Fruit fly (Drosophila melanogaster) whole organism, embryonic: ENCODE measurements around the gene CG1703.

ENCODE experiments used
- Awh ChIP-seq: fragments of 200-800 bp; sonication (Bioruptor generic); IDR thresholded peaks from 2 replicates; pipeline ENCODE4, ENCODE4 v1.3.6; 2022; ENCODE audit warnings: missing biosample characterization, missing genetic modification characterization
- CG1024 ChIP-seq: fragments of 200-800 bp; sonication (Bioruptor generic); IDR thresholded peaks from 2 replicates; pipeline ENCODE4 v1.3.6; 2022; ENCODE audit warnings: missing biosample characterization, missing genetic modification characterization
- CG10431 ChIP-seq: fragments of 200-800 bp; sonication (Bioruptor generic); optimal IDR thresholded peaks from 3 replicates; lab custom pipeline; 2018; ENCODE audit warnings: missing biosample characterization, mild to moderate bottlenecking, missing genetic modification characterization
- CG12391 ChIP-seq: fragments of 200-800 bp; sonication (Bioruptor generic); optimal IDR thresholded peaks from 3 replicates; lab custom pipeline; 2018; ENCODE audit warnings: missing biosample characterization, mild to moderate bottlenecking, missing genetic modification characterization, moderate library complexity
- CG12744 ChIP-seq: fragments of 200-800 bp; sonication (Bioruptor generic); optimal IDR thresholded peaks from 2 replicates; lab custom pipeline; 2016; ENCODE audit warnings: missing biosample characterization, missing genetic modification characterization
- CG15011 ChIP-seq: fragments of 200-800 bp; sonication (Bioruptor generic); optimal IDR thresholded peaks from 3 replicates; lab custom pipeline; 2018; ENCODE audit warnings: missing biosample characterization, mild to moderate bottlenecking, missing genetic modification characterization
- CG17328 ChIP-seq: fragments of 200-800 bp; sonication (Bioruptor generic); IDR thresholded peaks from 2 replicates; pipeline ENCODE4 v1.3.6; 2022; ENCODE audit warnings: missing biosample characterization, missing genetic modification characterization
- CG18011 ChIP-seq: fragments of 200-800 bp; sonication (Bioruptor generic); optimal IDR thresholded peaks from 2 replicates; lab custom pipeline; 2017; ENCODE audit warnings: missing biosample characterization, missing genetic modification characterization, mild to moderate bottlenecking, moderate library complexity, missing genotype
- CG2129 ChIP-seq: fragments of 200-800 bp; sonication (Bioruptor generic); IDR thresholded peaks from 2 replicates; pipeline ENCODE4 v1.3.6; 2022; ENCODE audit warnings: missing biosample characterization, missing genetic modification characterization; ENCODE audit not compliant: partially characterized antibody
- CG2199 ChIP-seq: fragments of 200-800 bp; sonication (Bioruptor generic); IDR thresholded peaks from 3 replicates; pipeline ENCODE4 v1.3.6; 2022; ENCODE audit warnings: missing biosample characterization, missing genetic modification characterization
- CG31441 ChIP-seq: fragments of 200-800 bp; sonication (Bioruptor generic); IDR thresholded peaks from 2 replicates; pipeline ENCODE4 v1.3.6; 2022; ENCODE audit warnings: missing biosample characterization, missing genetic modification characterization
- CG33557 ChIP-seq: fragments of 200-800 bp; sonication (Bioruptor generic); optimal IDR thresholded peaks from 2 replicates; lab custom pipeline; 2019; ENCODE audit warnings: missing biosample characterization, mild to moderate bottlenecking, missing genetic modification characterization, moderate library complexity
- CG34422 ChIP-seq: fragments of 200-800 bp; sonication (Bioruptor generic); IDR thresholded peaks from 3 replicates; pipeline ENCODE4 v1.3.6; 2022; ENCODE audit warnings: missing biosample characterization, missing genetic modification characterization
- CG3838 ChIP-seq: fragments of 200-800 bp; sonication (Bioruptor generic); optimal IDR thresholded peaks from 3 replicates; lab custom pipeline; 2016; ENCODE audit warnings: missing biosample characterization, missing genetic modification characterization
- CG4360 ChIP-seq: fragments of 200-800 bp; sonication (Bioruptor generic); IDR thresholded peaks from 2 replicates; pipeline ENCODE4 v1.3.6; 2022; ENCODE audit warnings: missing biosample characterization, missing genetic modification characterization
- CG43689 ChIP-seq: fragments of 200-800 bp; sonication (Bioruptor generic); IDR thresholded peaks from 2 replicates; pipeline ENCODE4 v1.3.6; 2022; ENCODE audit warnings: missing biosample characterization, missing genetic modification characterization
- CG6854 ChIP-seq: fragments of 200-800 bp; sonication (Bioruptor generic); optimal IDR thresholded peaks from 3 replicates; lab custom pipeline; 2017; ENCODE audit warnings: missing biosample characterization, mild to moderate bottlenecking, missing genetic modification characterization
- CG9876 ChIP-seq: fragments of 200-800 bp; sonication (Bioruptor generic); optimal IDR thresholded peaks from 2 replicates; lab custom pipeline; 2016; ENCODE audit warnings: missing biosample characterization, missing genetic modification characterization
- D19A ChIP-seq: fragments of 200-800 bp; optimal IDR thresholded peaks from 3 replicates; lab custom pipeline; 2019; ENCODE audit warnings: missing biosample characterization, mild to moderate bottlenecking, missing genetic modification characterization, moderate library complexity
- Dek ChIP-seq: fragments of 200-800 bp; sonication (Bioruptor generic); optimal IDR thresholded peaks from 3 replicates; lab custom pipeline; 2019; ENCODE audit warnings: missing biosample characterization, mild to moderate bottlenecking, missing genetic modification characterization, moderate library complexity
- Doc2 ChIP-seq: fragments of 200-800 bp; sonication (Bioruptor generic); IDR thresholded peaks from 2 replicates; pipeline ENCODE4 v1.3.6; 2022; ENCODE audit warnings: missing biosample characterization, missing genetic modification characterization
- Dp ChIP-seq: fragments of 200-800 bp; sonication (Bioruptor generic); optimal IDR thresholded peaks from 2 replicates; lab custom pipeline; 2018; ENCODE audit warnings: missing biosample characterization, mild to moderate bottlenecking, missing genetic modification characterization, moderate library complexity
- MESR4 ChIP-seq: fragments of 200-800 bp; sonication (Bioruptor generic); optimal IDR thresholded peaks from 2 replicates; lab custom pipeline; 2018; ENCODE audit warnings: missing biosample characterization, mild to moderate bottlenecking, missing genetic modification characterization, moderate library complexity
- Mad ChIP-seq: fragments of 200-800 bp; sonication (Bioruptor generic); optimal IDR thresholded peaks from 2 replicates; lab custom pipeline; 2016; ENCODE audit warnings: missing biosample characterization, missing genetic modification characterization
- Max ChIP-seq: fragments of 200-800 bp; sonication (Bioruptor generic); optimal IDR thresholded peaks from 2 replicates; lab custom pipeline; 2016; ENCODE audit warnings: missing biosample characterization, mild to moderate bottlenecking, missing genetic modification characterization
- Myb ChIP-seq: fragments of 200-800 bp; sonication (Bioruptor generic); optimal IDR thresholded peaks from 2 replicates; lab custom pipeline; 2016; ENCODE audit warnings: missing biosample characterization, missing genetic modification characterization
- Neu2 ChIP-seq: fragments of 200-800 bp; sonication (Bioruptor generic); optimal IDR thresholded peaks from 3 replicates; lab custom pipeline; 2016; ENCODE audit warnings: missing biosample characterization, missing genetic modification characterization, borderline replicate concordance
- Oaz ChIP-seq: fragments of 200-800 bp; sonication (Bioruptor generic); IDR thresholded peaks from 2 replicates; pipeline ENCODE4 v1.3.6; 2022; ENCODE audit warnings: missing biosample characterization, missing genetic modification characterization
- Opbp ChIP-seq: fragments of 200-800 bp; sonication (Bioruptor generic); IDR thresholded peaks from 3 replicates; pipeline ENCODE4 v1.3.6; 2022; ENCODE audit warnings: missing biosample characterization, missing genetic modification characterization; ENCODE audit not compliant: partially characterized antibody
- Ravus ChIP-seq: fragments of 200-800 bp; sonication (Bioruptor generic); IDR thresholded peaks from 2 replicates; pipeline ENCODE4 v1.3.6; 2022; ENCODE audit warnings: missing biosample characterization, missing genetic modification characterization
- Trl ChIP-seq, 3 experiments: fragments of >200 bp in 2 of 3; fragments of 200-800 bp in 1 of 3; sonication (Bioruptor generic) in 1 of 3; optimal IDR thresholded peaks; 2 replicates in 1 of 3; 3 replicates in 2 of 3; lab custom pipeline; 2016 to 2017; ENCODE audit warnings: missing biosample characterization in 1 of 3, missing genetic modification characterization in 1 of 3
- Usf ChIP-seq: fragments of 200-800 bp; sonication (Bioruptor generic); optimal IDR thresholded peaks from 2 replicates; lab custom pipeline; 2017; ENCODE audit warnings: missing genotype, missing biosample characterization, missing genetic modification characterization
- caup ChIP-seq: fragments of 200-800 bp; sonication (Bioruptor generic); optimal IDR thresholded peaks from 3 replicates; lab custom pipeline; 2017; ENCODE audit warnings: missing biosample characterization, mild to moderate bottlenecking, missing genetic modification characterization, moderate library complexity; ENCODE audit not compliant: severe bottlenecking
- chn ChIP-seq: fragments of 200-800 bp; sonication (Bioruptor generic); optimal IDR thresholded peaks from 2 replicates; lab custom pipeline; 2016; ENCODE audit warnings: missing biosample characterization, missing genetic modification characterization
- croc ChIP-seq: fragments of 200-800 bp; sonication (Bioruptor generic); conservative IDR thresholded peaks from 3 replicates; pipeline ENCODE4 v1.3.6; 2022; ENCODE audit warnings: missing biosample characterization, missing genetic modification characterization
- emc ChIP-seq: fragments of 200-800 bp; sonication (Bioruptor generic); optimal IDR thresholded peaks from 2 replicates; lab custom pipeline; 2016; ENCODE audit warnings: missing biosample characterization, missing genetic modification characterization
- gce ChIP-seq: fragments of 200-800 bp; sonication (Bioruptor generic); IDR thresholded peaks from 3 replicates; pipeline ENCODE4 v1.3.6; 2022; ENCODE audit warnings: missing biosample characterization, missing genetic modification characterization
- insv ChIP-seq, 2 experiments: fragments of 200-800 bp; sonication (Bioruptor generic); optimal IDR thresholded peaks; 3 replicates each; lab custom pipeline; 2016 to 2018; ENCODE audit warnings: missing biosample characterization in 2 of 2, missing genetic modification characterization in 2 of 2
- jumu ChIP-seq: fragments of 200-800 bp; sonication (Bioruptor generic); optimal IDR thresholded peaks from 3 replicates; lab custom pipeline; 2016; ENCODE audit warnings: missing biosample characterization, missing genetic modification characterization
- mirr ChIP-seq: fragments of 200-800 bp; sonication (Bioruptor generic); optimal IDR thresholded peaks from 3 replicates; lab custom pipeline; 2018; ENCODE audit warnings: missing biosample characterization, mild to moderate bottlenecking, missing genetic modification characterization
- odd ChIP-seq: fragments of 200-800 bp; sonication (Bioruptor generic); optimal IDR thresholded peaks from 2 replicates; lab custom pipeline; 2017; ENCODE audit warnings: missing biosample characterization, mild to moderate bottlenecking, missing genetic modification characterization
- salm ChIP-seq: fragments of 200-800 bp; sonication (Bioruptor generic); optimal IDR thresholded peaks from 2 replicates; lab custom pipeline; 2018; ENCODE audit warnings: missing biosample characterization, mild to moderate bottlenecking, missing genetic modification characterization
- sd ChIP-seq: fragments of 200-800 bp; sonication (Bioruptor generic); optimal IDR thresholded peaks from 3 replicates; lab custom pipeline; 2018; ENCODE audit warnings: missing biosample characterization, mild to moderate bottlenecking, missing genetic modification characterization, moderate library complexity
- sens-2 ChIP-seq: fragments of 200-800 bp; sonication (Bioruptor generic); IDR thresholded peaks from 2 replicates; pipeline ENCODE4 v1.3.6; 2022; ENCODE audit warnings: missing biosample characterization, missing genetic modification characterization
- sim ChIP-seq: fragments of 200-800 bp; sonication (Bioruptor generic); IDR thresholded peaks from 2 replicates; pipeline ENCODE4 v1.3.6; 2022; ENCODE audit warnings: missing biosample characterization, missing genetic modification characterization
- tgo ChIP-seq: fragments of 200-800 bp; sonication (Bioruptor generic); IDR thresholded peaks from 3 replicates; pipeline ENCODE4 v1.3.6; 2022; ENCODE audit warnings: missing biosample characterization, missing genetic modification characterization
- tin ChIP-seq: fragments of 200-800 bp; sonication (Bioruptor generic); optimal IDR thresholded peaks from 3 replicates; lab custom pipeline; 2016; ENCODE audit warnings: missing biosample characterization, missing genetic modification characterization
- tll ChIP-seq, 2 experiments: fragments of 200-800 bp in 1 of 2; fragments of >200 bp in 1 of 2; sonication (Bioruptor generic) in 1 of 2; optimal IDR thresholded peaks; 2 replicates each; lab custom pipeline; 2017 to 2019; ENCODE audit warnings: missing biosample characterization in 2 of 2, missing genetic modification characterization in 2 of 2, mild to moderate bottlenecking in 1 of 2, moderate library complexity in 1 of 2
- toy ChIP-seq: fragments of 200-800 bp; sonication (Bioruptor generic); IDR thresholded peaks from 2 replicates; pipeline ENCODE4 v1.3.6; 2022; ENCODE audit warnings: missing biosample characterization, missing genetic modification characterization
- ttk ChIP-seq: fragments of 200-800 bp; sonication (Bioruptor generic); IDR thresholded peaks from 2 replicates; pipeline ENCODE4 v2.1.2; 2022; ENCODE audit warnings: missing biosample characterization, missing genetic modification characterization
- tx ChIP-seq: fragments of 200-800 bp; sonication (Bioruptor generic); optimal IDR thresholded peaks from 2 replicates; lab custom pipeline; 2016; ENCODE audit warnings: missing biosample characterization, missing genetic modification characterization

Gene CG1703

DNA sequence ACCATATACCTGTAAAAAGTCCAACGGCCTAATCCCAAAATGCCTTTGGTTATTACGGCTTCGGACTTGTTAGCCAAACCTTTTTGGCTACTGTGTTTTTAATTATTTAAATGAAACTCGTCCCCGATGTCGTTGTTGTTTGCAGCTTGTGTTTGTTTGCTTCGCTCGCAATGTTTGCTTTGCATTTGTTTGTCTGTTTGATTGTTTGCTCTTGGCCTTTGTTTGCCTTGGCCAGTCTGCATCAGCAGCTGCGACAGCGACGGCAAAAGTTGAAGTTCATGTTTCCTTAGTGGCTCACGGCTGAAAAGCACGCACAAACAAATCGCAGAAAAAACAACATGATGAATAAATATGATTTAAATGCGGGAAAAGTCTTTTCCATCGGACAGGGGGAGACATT lies 48.7 kb downstream of the CG1703 start (continued):
- TF ChIP-seq sens-2 (GFP tag; lab: Robert Waterston, UW) (no peak), Neu2 (GFP tag; lab: Kevin White, UChicago) (no peak), Mad (no peak), Dp (GFP tag; lab: Kevin White, UChicago) (no peak), CG17328 (peak; percentile 23; the same call in 1 of the 2 replicates), insv (GFP tag; optimal IDR thresholded peaks at IDR 0.05; lab: Kevin White, UChicago) (no peak), CG43689 (GFP tag; lab: Robert Waterston, UW) (no peak), CG6854 (GFP tag; lab: Kevin White, UChicago) (no peak), CG12744 (no peak), odd (GFP tag; lab: Kevin White, UChicago) (peak; percentile 55), Opbp (GFP tag; lab: Robert Waterston, UW) (no peak), tx (no peak), gce (peak; percentile 72; the same call in 1 of the 3 replicates), CG1024 (GFP tag; lab: Robert Waterston, UW) (no peak), Dek (tag; lab: Kevin White, UChicago) (no peak), CG9876 (GFP tag; lab: Kevin White, UChicago) (no peak), emc (GFP tag; lab: Kevin White, UChicago) (no peak), CG33557 (GFP tag; lab: Kevin White, UChicago) (no peak), tgo (GFP tag; lab: Robert Waterston, UW) (no peak), salm (tag; lab: Kevin White, UChicago) (no peak), ttk (GFP tag; lab: Robert Waterston, UW) (no peak), CG12391 (peak; percentile 17), sim (GFP tag; lab: Robert Waterston, UW) (no peak), CG18011 (GFP tag; lab: Kevin White, UChicago) (no peak), tin (no peak), jumu (no peak), chn (no peak), Awh (GFP tag; lab: Robert Waterston, UW) (peak; percentile 67; the same call in 1 of the 2 replicates), CG4360 (GFP tag; lab: Robert Waterston, UW) (no peak), Ravus (GFP tag; lab: Robert Waterston, UW) (no peak), mirr (GFP tag; lab: Kevin White, UChicago) (no peak), sd (tag; lab: Kevin White, UChicago) (no peak), caup (GFP tag; lab: Kevin White, UChicago) (peak; percentile 11), toy (GFP tag; lab: Robert Waterston, UW) (no peak), CG2129 (GFP tag; lab: Robert Waterston, UW) (no peak), CG15011 (GFP tag; lab: Kevin White, UChicago) (peak; percentile 40), Doc2 (GFP tag; lab: Robert Waterston, UW) (no peak), croc (GFP tag; lab: Robert Waterston, UW) (no peak), Max (GFP tag; lab: Kevin White, UChicago) (no peak), tll (GFP tag; optimal IDR thresholded peaks at IDR 0.05; lab: Kevin White, UChicago) (no peak), CG10431 (GFP tag; lab: Kevin White, UChicago) (no peak), D19A (tag; lab: Kevin White, UChicago) (no peak), MESR4 (GFP tag; lab: Kevin White, UChicago) (no peak), CG31441 (peak; percentile 44; the same call in 1 of the 2 replicates), Usf (GFP tag; lab: Kevin White, UChicago) (no peak), CG3838 (no peak), CG2199 (GFP tag; lab: Robert Waterston, UW) (no peak), Oaz (GFP tag; lab: Robert Waterston, UW) (no peak), Myb (GFP tag; lab: Kevin White, UChicago) (no peak), Trl (optimal IDR thresholded peaks at IDR 0.05; lab: Kevin White, UChicago) (no peak), Trl (GFP tag; optimal IDR thresholded peaks at IDR 0.05; lab: Kevin White, UChicago) (peak; percentile 63), CG34422 (no peak)
